Worm (Caenorhabditis elegans): ENCODE results near the gene dss-1.

dss-1 gene

DNA sequence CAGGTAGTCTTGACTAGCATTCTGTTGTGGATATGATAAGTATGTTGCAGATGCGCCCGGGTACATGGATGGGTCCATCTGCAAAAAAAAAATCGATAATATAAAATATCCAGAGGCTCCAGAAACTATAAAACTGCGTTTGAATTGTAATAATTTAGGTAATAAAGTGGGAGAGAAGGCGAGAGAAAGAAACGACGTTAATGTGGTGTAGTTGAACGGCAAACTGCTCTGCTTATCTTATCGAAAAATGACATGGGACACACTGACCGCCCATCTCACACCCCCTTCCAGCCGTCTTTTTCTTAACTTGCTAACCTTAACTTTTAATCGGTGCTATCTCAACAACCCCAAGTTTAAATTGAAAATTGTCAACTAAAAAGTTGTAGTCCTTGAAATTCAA lies 25.9 kb upstream of the dss-1 start:
- TF ChIP-seq ceh-32 (tag; optimal IDR thresholded peaks at IDR 0.05; ENCODE audit: poor library complexity): no peak
- no peak for TF ChIP-seq daf-19 (GFP tag; conservative IDR thresholded peaks at IDR 0.05)
- peak in 1 of 2 experiments; percentile 51 for TF ChIP-seq unc-62 (GFP tag; optimal IDR thresholded peaks at IDR 0.05 in 1 of 2)
- no peak for TF ChIP-seq unc-62 (tag; optimal IDR thresholded peaks at IDR 0.05)
- no peak for TF ChIP-seq F44E2.7 (GFP tag; IDR thresholded peaks at IDR 0.05)
- no peak for TF ChIP-seq zip-2 (tag; optimal IDR thresholded peaks at IDR 0.05)
- TF ChIP-seq dpl-1 (GFP tag; optimal IDR thresholded peaks at IDR 0.05): no peak
- TF ChIP-seq ceh-44 (GFP tag; IDR thresholded peaks at IDR 0.05): no peak
- TF ChIP-seq dmd-8 (GFP tag; IDR thresholded peaks at IDR 0.05): no peak
- TF ChIP-seq dve-1 (tag; optimal IDR thresholded peaks at IDR 0.05; ENCODE audit: insufficient read depth): peak; percentile 8
- TF ChIP-seq spr-3 (GFP tag; optimal IDR thresholded peaks at IDR 0.05): no peak
- no peak for TF ChIP-seq zfp-2 (tag; optimal IDR thresholded peaks at IDR 0.05)
- TF ChIP-seq unc-130 (GFP tag; optimal IDR thresholded peaks at IDR 0.05): no peak
- TF ChIP-seq nhr-48 (tag; optimal IDR thresholded peaks at IDR 0.05): no peak
- no peak for TF ChIP-seq dmd-9 (GFP tag; IDR thresholded peaks at IDR 0.05)
- TF ChIP-seq daf-16 (GFP tag; optimal IDR thresholded peaks at IDR 0.05): no peak
- TF ChIP-seq daf-16 (tag; optimal IDR thresholded peaks at IDR 0.05): peak; percentile 31
- TF ChIP-seq ceh-28 (tag; optimal IDR thresholded peaks at IDR 0.05): peak; percentile 25
- TF ChIP-seq dmd-6 (GFP tag; IDR thresholded peaks at IDR 0.05): peak; percentile 46
- TF ChIP-seq nhr-10 (tag; optimal IDR thresholded peaks at IDR 0.05): no peak
- no peak for TF ChIP-seq ZK337.2 (GFP tag; IDR thresholded peaks at IDR 0.05)
- no peak for TF ChIP-seq hif-1 (tag; optimal IDR thresholded peaks at IDR 0.05)
- peak; percentile 26 for TF ChIP-seq hlh-11 (tag; optimal IDR thresholded peaks at IDR 0.05)
- TF ChIP-seq nhr-6 (tag; optimal IDR thresholded peaks at IDR 0.05): no peak
- TF ChIP-seq hlh-30 (tag; optimal IDR thresholded peaks at IDR 0.05; ENCODE audit: insufficient read depth): peak; percentile 5
- TF ChIP-seq nhr-28 (tag; optimal IDR thresholded peaks at IDR 0.05): peak; percentile 79
- peak; percentile 83 for TF ChIP-seq pqm-1 (tag; optimal IDR thresholded peaks at IDR 0.05)

DNA sequence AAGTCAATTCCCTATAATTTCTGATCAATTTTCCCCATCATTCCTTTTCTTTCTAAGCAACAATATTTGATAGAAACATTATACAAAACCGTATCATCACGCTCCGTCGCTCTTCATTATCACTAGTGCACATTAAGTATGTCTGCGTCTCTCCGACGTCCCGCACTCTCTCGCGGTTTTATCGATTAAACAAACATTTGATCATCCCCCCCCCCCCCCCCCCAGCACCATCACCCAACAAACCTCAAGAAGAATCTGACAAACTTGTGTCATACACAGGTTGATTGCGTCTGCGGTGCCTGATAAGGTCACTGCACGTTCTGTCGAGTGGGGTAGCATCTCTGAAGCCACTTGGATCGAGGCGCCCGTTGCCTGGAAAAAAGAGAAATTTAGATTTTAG lies 23.9 kb upstream of the dss-1 start:
- TF ChIP-seq pha-4 (GFP tag; IDR thresholded peaks at IDR 0.05) (peak; percentile 27; the same call in 1 of the 2 replicates), pha-4 (tag; optimal IDR thresholded peaks at IDR 0.05) (no peak), F44E2.7 (GFP tag; IDR thresholded peaks at IDR 0.05) (no peak), Y105C5A.15 (GFP tag; IDR thresholded peaks at IDR 0.05) (no peak), nhr-25 (tag; optimal IDR thresholded peaks at IDR 0.05; ENCODE audit: borderline replicate concordance, insufficient read depth) (no peak), ceh-62 (tag; optimal IDR thresholded peaks at IDR 0.05) (no peak), duxl-1 (tag; optimal IDR thresholded peaks at IDR 0.05; ENCODE audit: poor library complexity) (no peak), nhr-77 (tag; optimal IDR thresholded peaks at IDR 0.05) (peak; percentile 24), lir-3 (tag; optimal IDR thresholded peaks at IDR 0.05) (no peak), dmd-6 (GFP tag; IDR thresholded peaks at IDR 0.05) (peak; percentile 66), php-3 (GFP tag; IDR thresholded peaks at IDR 0.05) (peak; percentile 61), zfp-3 (GFP tag; conservative IDR thresholded peaks at IDR 0.05) (no peak), vab-7 (GFP tag; IDR thresholded peaks at IDR 0.05) (no peak), hlh-11 (tag; optimal IDR thresholded peaks at IDR 0.05) (peak; percentile 81), aha-1 (tag) (no peak), arid-1 (GFP tag; conservative IDR thresholded peaks at IDR 0.05) (no peak), daf-19 (GFP tag; conservative IDR thresholded peaks at IDR 0.05) (no peak), Y75B8A.6 (GFP tag; IDR thresholded peaks at IDR 0.05) (no peak), nhr-11 (tag; optimal IDR thresholded peaks at IDR 0.05) (no peak), lin-13 (GFP tag; optimal IDR thresholded peaks at IDR 0.05) (no peak), nhr-28 (tag; optimal IDR thresholded peaks at IDR 0.05) (peak; percentile 13), madf-5 (GFP tag; IDR thresholded peaks at IDR 0.05) (no peak), ceh-32 (tag; optimal IDR thresholded peaks at IDR 0.05; ENCODE audit: poor library complexity) (no peak), mxl-3 (GFP tag; optimal IDR thresholded peaks at IDR 0.05) (peak; percentile 61), F10B5.3 (tag; optimal IDR thresholded peaks at IDR 0.05) (no peak), Y5F2A.4 (GFP tag; optimal IDR thresholded peaks at IDR 0.05) (no peak), lim-7 (GFP tag; IDR thresholded peaks at IDR 0.05) (no peak), lin-38 (GFP tag; IDR thresholded peaks at IDR 0.05) (no peak), nhr-6 (tag; optimal IDR thresholded peaks at IDR 0.05) (no peak), F37D6.2 (tag; optimal IDR thresholded peaks at IDR 0.05) (no peak), fkh-10 (GFP tag; optimal IDR thresholded peaks at IDR 0.05) (no peak)
